Fruit fly (Drosophila melanogaster) S2 (cell line): ENCODE data around the gene Tmhs.

Experiments used
- CG8478 ChIP-seq: fragments of >200 bp; optimal IDR thresholded peaks from 2 replicates; lab custom pipeline; 2018
- CTCF ChIP-seq, 2 experiments: fragments of >200 bp; optimal IDR thresholded peaks; 2 replicates each; lab custom pipeline; 2018

DNA sequence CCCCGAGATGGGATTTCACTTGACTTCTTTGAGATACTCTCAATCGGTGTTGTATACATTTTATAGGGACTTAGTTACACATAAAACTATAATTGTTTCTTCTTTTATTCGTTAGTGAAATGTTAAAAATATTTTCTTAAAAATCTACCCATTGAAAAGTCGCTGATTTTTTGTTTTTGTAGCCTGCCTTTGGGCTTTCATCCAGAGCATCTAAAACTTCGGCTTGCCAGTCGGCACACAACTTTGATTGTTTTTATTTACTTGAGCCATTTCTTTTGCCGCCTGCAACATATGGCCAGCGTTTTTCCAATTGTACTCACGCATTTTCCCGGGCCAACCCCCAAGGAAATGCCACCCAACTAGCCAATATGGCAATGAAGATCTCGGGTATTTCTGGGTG is 6.5 kb downstream of the Tmhs start:
- TF ChIP-seq CTCF (optimal IDR thresholded peaks at IDR 0.05; lab: Kevin White, UChicago) (no peak), CG8478 (lab: Kevin White, UChicago) (no peak)
